1 fruit fly cellular context compared by ENCODE assay signal in the genomic region with DNA sequence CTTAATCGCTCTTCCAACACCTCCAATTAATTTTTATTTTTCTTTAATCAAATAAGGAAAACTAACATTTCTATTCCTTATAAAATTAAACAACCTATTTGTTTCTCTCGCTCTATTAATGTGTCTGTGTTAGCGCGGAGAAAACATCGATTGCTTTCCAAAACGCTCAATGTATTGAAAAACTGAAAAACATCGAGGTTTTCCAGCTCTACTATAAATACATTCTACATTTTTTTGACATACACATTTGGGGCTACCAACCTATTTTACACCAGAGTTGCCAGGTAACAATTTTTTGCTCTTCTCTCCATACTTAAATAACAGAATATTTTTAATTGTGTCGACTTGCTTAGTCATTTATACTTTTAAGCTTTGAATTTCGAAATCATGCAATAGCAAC.
TF ChIP-seq lines count a peak whose summit lies in the region.

No protein-coding gene starts in this region.

TF ChIP-seq in whole organism, embryonic, 481 proteins besides CTCF, POLR2A, EP300 and RAD21 (continued from another document):
- TF ChIP-seq YL-1 (GFP tag; optimal IDR thresholded peaks at IDR 0.05; lab: Kevin White, UChicago), result peak; percentile 56
- TF ChIP-seq CG1233 (GFP tag; optimal IDR thresholded peaks at IDR 0.05; lab: Kevin White, UChicago), result no peak
- TF ChIP-seq CG1024 (GFP tag; IDR thresholded peaks at IDR 0.05; lab: Robert Waterston, UW), result no peak
- peak; percentile 12 for TF ChIP-seq CG1529 (GFP tag; optimal IDR thresholded peaks at IDR 0.05; lab: Kevin White, UChicago)
- TF ChIP-seq tup (GFP tag; optimal IDR thresholded peaks at IDR 0.05; lab: Kevin White, UChicago), result no peak
- TF ChIP-seq Usf (GFP tag; optimal IDR thresholded peaks at IDR 0.05; lab: Kevin White, UChicago), result no peak
- no peak for TF ChIP-seq Rx (GFP tag; IDR thresholded peaks at IDR 0.05; lab: Robert Waterston, UW)
- no peak for TF ChIP-seq NC2α (GFP tag; optimal IDR thresholded peaks at IDR 0.05; lab: Kevin White, UChicago)
- no peak for TF ChIP-seq CG12769 (tag; optimal IDR thresholded peaks at IDR 0.05; lab: Kevin White, UChicago)
- TF ChIP-seq CG10654 (GFP tag; optimal IDR thresholded peaks at IDR 0.05; lab: Kevin White, UChicago), result no peak
- no peak for TF ChIP-seq CG9215 (GFP tag; IDR thresholded peaks at IDR 0.05; lab: Robert Waterston, UW)
- peak; percentile 70; the same call in 2 of the 3 replicates for TF ChIP-seq hb (GFP tag; IDR thresholded peaks at IDR 0.05; lab: Robert Waterston, UW; ENCODE audit: partially characterized antibody)
- peak; percentile 65 for TF ChIP-seq CG11504 (tag; optimal IDR thresholded peaks at IDR 0.05; lab: Kevin White, UChicago)
- no peak for TF ChIP-seq chinmo (GFP tag; IDR thresholded peaks at IDR 0.05; lab: Robert Waterston, UW; ENCODE audit: partially characterized antibody)
- TF ChIP-seq CG14710 (tag; optimal IDR thresholded peaks at IDR 0.05; lab: Kevin White, UChicago), result peak; percentile 71
- peak; percentile 44 for TF ChIP-seq sna (GFP tag; IDR thresholded peaks at IDR 0.05; lab: Robert Waterston, UW; ENCODE audit: partially characterized antibody)
- no peak for TF ChIP-seq ac (GFP tag; optimal IDR thresholded peaks at IDR 0.05; lab: Kevin White, UChicago)
- no peak for TF ChIP-seq gro (GFP tag; optimal IDR thresholded peaks at IDR 0.05; lab: Kevin White, UChicago)
- TF ChIP-seq CG32767 (GFP tag; IDR thresholded peaks at IDR 0.05; lab: Robert Waterston, UW), result no peak
- TF ChIP-seq insv (GFP tag; optimal IDR thresholded peaks at IDR 0.05; lab: Kevin White, UChicago), result peak in 1 of 2 experiments; percentile 31
- peak; percentile 20; the same call in 1 of the 3 replicates for TF ChIP-seq CG34422 (GFP tag; IDR thresholded peaks at IDR 0.05; lab: Robert Waterston, UW)
- peak; percentile 42; the same call in 1 of the 2 replicates for TF ChIP-seq CG6272 (GFP tag; IDR thresholded peaks at IDR 0.05; lab: Robert Waterston, UW)
- TF ChIP-seq Dad (GFP tag; optimal IDR thresholded peaks at IDR 0.05; lab: Kevin White, UChicago), result peak; percentile 7
- TF ChIP-seq HLH4C (GFP tag; IDR thresholded peaks at IDR 0.05; lab: Robert Waterston, UW; ENCODE audit: partially characterized antibody), result peak; percentile 56; the same call in 2 of the 3 replicates
- TF ChIP-seq CG3407 (GFP tag; optimal IDR thresholded peaks at IDR 0.05; lab: Kevin White, UChicago), result no peak
- no peak for TF ChIP-seq Hmx (GFP tag; optimal IDR thresholded peaks at IDR 0.05; lab: Kevin White, UChicago)
- peak; percentile 70 for TF ChIP-seq CG10267 (tag; optimal IDR thresholded peaks at IDR 0.05; lab: Kevin White, UChicago)
- TF ChIP-seq wdn (GFP tag; IDR thresholded peaks at IDR 0.05; lab: Robert Waterston, UW), result no peak
- no peak for TF ChIP-seq CG7987 (GFP tag; optimal IDR thresholded peaks at IDR 0.05; lab: Kevin White, UChicago)
- no peak for TF ChIP-seq pb (GFP tag; optimal IDR thresholded peaks at IDR 0.05; lab: Kevin White, UChicago)
- TF ChIP-seq E2f2 (GFP tag; IDR thresholded peaks at IDR 0.05; lab: Robert Waterston, UW), result peak; percentile 53
- TF ChIP-seq sob (GFP tag; IDR thresholded peaks at IDR 0.05; lab: Robert Waterston, UW), result no peak
- TF ChIP-seq jumu (GFP tag; optimal IDR thresholded peaks at IDR 0.05; lab: Kevin White, UChicago), result peak; percentile 10
- TF ChIP-seq stwl (tag; optimal IDR thresholded peaks at IDR 0.05; lab: Kevin White, UChicago), result peak; percentile 99
- peak; percentile 59 for TF ChIP-seq vnd (GFP tag; IDR thresholded peaks at IDR 0.05; lab: Robert Waterston, UW; ENCODE audit: partially characterized antibody)
- TF ChIP-seq CG7271 (tag; optimal IDR thresholded peaks at IDR 0.05; lab: Kevin White, UChicago), result no peak
- no peak for TF ChIP-seq CG11560 (tag; IDR thresholded peaks at IDR 0.05; lab: Robert Waterston, UW)
- TF ChIP-seq CG13296 (GFP tag; optimal IDR thresholded peaks at IDR 0.05; lab: Kevin White, UChicago), result peak; percentile 21
- TF ChIP-seq Dref (GFP tag; IDR thresholded peaks at IDR 0.05; lab: Robert Waterston, UW), result peak; percentile 61
- TF ChIP-seq z (GFP tag; IDR thresholded peaks at IDR 0.05; lab: Robert Waterston, UW), result no peak
- TF ChIP-seq D19B (GFP tag; optimal IDR thresholded peaks at IDR 0.05; lab: Kevin White, UChicago), result no peak
- no peak for TF ChIP-seq otp (GFP tag; IDR thresholded peaks at IDR 0.05; lab: Robert Waterston, UW)
- TF ChIP-seq ase (GFP tag; IDR thresholded peaks at IDR 0.05; lab: Robert Waterston, UW), result no peak
- no peak for TF ChIP-seq disco-r (GFP tag; optimal IDR thresholded peaks at IDR 0.05; lab: Kevin White, UChicago)
- peak; percentile 70 for TF ChIP-seq CG14860 (GFP tag; IDR thresholded peaks at IDR 0.05; lab: Robert Waterston, UW; ENCODE audit: partially characterized antibody)
- TF ChIP-seq run (tag; optimal IDR thresholded peaks at IDR 0.05; lab: Kevin White, UChicago), result no peak
- TF ChIP-seq Gug (GFP tag; IDR thresholded peaks at IDR 0.05; lab: Robert Waterston, UW), result no peak
- TF ChIP-seq chn (GFP tag; optimal IDR thresholded peaks at IDR 0.05; lab: Kevin White, UChicago), result no peak
- no peak for TF ChIP-seq croc (GFP tag; conservative IDR thresholded peaks at IDR 0.05; lab: Robert Waterston, UW)
- no peak for TF ChIP-seq Atf6 (GFP tag; IDR thresholded peaks at IDR 0.05; lab: Robert Waterston, UW)
- no peak for TF ChIP-seq fd96Cb (tag; optimal IDR thresholded peaks at IDR 0.05; lab: Kevin White, UChicago)
- peak; percentile 20 for TF ChIP-seq Camta (GFP tag; optimal IDR thresholded peaks at IDR 0.05; lab: Kevin White, UChicago)
- no peak for TF ChIP-seq Doc2 (GFP tag; IDR thresholded peaks at IDR 0.05; lab: Robert Waterston, UW)
- peak; percentile 57 for TF ChIP-seq CG30403 (GFP tag; optimal IDR thresholded peaks at IDR 0.05; lab: Kevin White, UChicago)
- TF ChIP-seq fd3F (GFP tag; optimal IDR thresholded peaks at IDR 0.05; lab: Kevin White, UChicago), result no peak
- TF ChIP-seq CG10462 (GFP tag; optimal IDR thresholded peaks at IDR 0.05; lab: Kevin White, UChicago), result peak; percentile 23
- TF ChIP-seq ind (GFP tag; optimal IDR thresholded peaks at IDR 0.05; lab: Kevin White, UChicago), result no peak
- TF ChIP-seq pfk (GFP tag; optimal IDR thresholded peaks at IDR 0.05; lab: Kevin White, UChicago), result no peak
- TF ChIP-seq Lhr (GFP tag; optimal IDR thresholded peaks at IDR 0.05; lab: Kevin White, UChicago), result peak; percentile 81
- peak; percentile 2 for TF ChIP-seq twi (tag; optimal IDR thresholded peaks at IDR 0.05; lab: Kevin White, UChicago)
- TF ChIP-seq ash1 (GFP tag; optimal IDR thresholded peaks at IDR 0.05; lab: Kevin White, UChicago), result peak; percentile 17
- TF ChIP-seq Stat92E (GFP tag; optimal IDR thresholded peaks at IDR 0.05; lab: Kevin White, UChicago), result no peak
- TF ChIP-seq CG15514 (GFP tag; optimal IDR thresholded peaks at IDR 0.05; lab: Kevin White, UChicago), result peak; percentile 52
- no peak for TF ChIP-seq CG18619 (GFP tag; optimal IDR thresholded peaks at IDR 0.05; lab: Kevin White, UChicago)
- TF ChIP-seq sim (GFP tag; IDR thresholded peaks at IDR 0.05; lab: Robert Waterston, UW), result no peak
- TF ChIP-seq klu (GFP tag; IDR thresholded peaks at IDR 0.05; lab: Robert Waterston, UW), result no peak
- peak; percentile 37 for TF ChIP-seq CG2712 (tag; optimal IDR thresholded peaks at IDR 0.05; lab: Kevin White, UChicago)
- no peak for TF ChIP-seq bowl (GFP tag; IDR thresholded peaks at IDR 0.05; lab: Robert Waterston, UW)
- peak; percentile 70; the same call in 2 of the 3 replicates for TF ChIP-seq knrl (GFP tag; IDR thresholded peaks at IDR 0.05; lab: Robert Waterston, UW; ENCODE audit: partially characterized antibody)
- no peak for TF ChIP-seq ftz-f1 (GFP tag; optimal IDR thresholded peaks at IDR 0.05; lab: Kevin White, UChicago)
- TF ChIP-seq Dek (tag; optimal IDR thresholded peaks at IDR 0.05; lab: Kevin White, UChicago), result peak; percentile 45
- TF ChIP-seq sima (GFP tag; optimal IDR thresholded peaks at IDR 0.05; lab: Kevin White, UChicago), result no peak
- TF ChIP-seq TFAM (GFP tag; optimal IDR thresholded peaks at IDR 0.05; lab: Kevin White, UChicago), result no peak
- TF ChIP-seq exex (tag; optimal IDR thresholded peaks at IDR 0.05; lab: Kevin White, UChicago), result no peak
- peak; percentile 73; the same call in 1 of the 3 replicates for TF ChIP-seq CG2199 (GFP tag; IDR thresholded peaks at IDR 0.05; lab: Robert Waterston, UW)
- TF ChIP-seq sens-2 (GFP tag; IDR thresholded peaks at IDR 0.05; lab: Robert Waterston, UW), result no peak
- TF ChIP-seq pho (GFP tag; optimal IDR thresholded peaks at IDR 0.05; lab: Kevin White, UChicago), result no peak
- TF ChIP-seq CG7786 (GFP tag; optimal IDR thresholded peaks at IDR 0.05; lab: Kevin White, UChicago), result no peak
- TF ChIP-seq CG2120 (GFP tag; optimal IDR thresholded peaks at IDR 0.05; lab: Kevin White, UChicago), result peak; percentile 58
- TF ChIP-seq Trl (optimal IDR thresholded peaks at IDR 0.05; lab: Kevin White, UChicago), result no peak
- TF ChIP-seq Trl (GFP tag; optimal IDR thresholded peaks at IDR 0.05; lab: Kevin White, UChicago), result peak; percentile 52
- no peak for TF ChIP-seq D (optimal IDR thresholded peaks at IDR 0.05; lab: Kevin White, UChicago)
- TF ChIP-seq D (GFP tag; optimal IDR thresholded peaks at IDR 0.05; lab: Kevin White, UChicago), result no peak
- TF ChIP-seq CG11696 (GFP tag; IDR thresholded peaks at IDR 0.05; lab: Robert Waterston, UW), result no peak
- peak; percentile 81 for TF ChIP-seq amos (GFP tag; IDR thresholded peaks at IDR 0.05; lab: Robert Waterston, UW; ENCODE audit: partially characterized antibody)
- TF ChIP-seq Adf1 (GFP tag; IDR thresholded peaks at IDR 0.05; lab: Robert Waterston, UW), result no peak
- TF ChIP-seq so (GFP tag; IDR thresholded peaks at IDR 0.05; lab: Robert Waterston, UW), result no peak
- peak; percentile 70 for TF ChIP-seq CG1603 (tag; optimal IDR thresholded peaks at IDR 0.05; lab: Kevin White, UChicago)
- no peak for TF ChIP-seq dan (GFP tag; IDR thresholded peaks at IDR 0.05; lab: Robert Waterston, UW)
- TF ChIP-seq dimm (GFP tag; IDR thresholded peaks at IDR 0.05; lab: Robert Waterston, UW), result no peak
- no peak for TF ChIP-seq CG17359 (tag; optimal IDR thresholded peaks at IDR 0.05; lab: Kevin White, UChicago)
- peak; percentile 97 for TF ChIP-seq trem (tag; optimal IDR thresholded peaks at IDR 0.05; lab: Kevin White, UChicago)
- no peak for TF ChIP-seq h (optimal IDR thresholded peaks at IDR 0.05; lab: Kevin White, UChicago)
- TF ChIP-seq Opbp (GFP tag; IDR thresholded peaks at IDR 0.05; lab: Robert Waterston, UW; ENCODE audit: partially characterized antibody), result peak; percentile 86
- peak; percentile 1 for TF ChIP-seq her (GFP tag; optimal IDR thresholded peaks at IDR 0.05; lab: Kevin White, UChicago)
- peak; percentile 3 to 36 for TF ChIP-seq dpn (GFP tag; optimal IDR thresholded peaks at IDR 0.05; lab: Kevin White, UChicago)
- no peak for TF ChIP-seq lbe (GFP tag; optimal IDR thresholded peaks at IDR 0.05; lab: Kevin White, UChicago)
- TF ChIP-seq CG17912 (GFP tag; optimal IDR thresholded peaks at IDR 0.05; lab: Kevin White, UChicago), result peak; percentile 15
- no peak for TF ChIP-seq GATAe (GFP tag; conservative IDR thresholded peaks at IDR 0.05; lab: Robert Waterston, UW)
- TF ChIP-seq slp2 (GFP tag; optimal IDR thresholded peaks at IDR 0.05; lab: Kevin White, UChicago), result peak; percentile 33
- no peak for TF ChIP-seq fd64A (GFP tag; optimal IDR thresholded peaks at IDR 0.05; lab: Kevin White, UChicago)
- no peak for TF ChIP-seq Sox100B (GFP tag; optimal IDR thresholded peaks at IDR 0.05; lab: Kevin White, UChicago)
- TF ChIP-seq abd-A (tag; optimal IDR thresholded peaks at IDR 0.05; lab: Kevin White, UChicago), result no peak
- no peak for TF ChIP-seq Gsc (GFP tag; IDR thresholded peaks at IDR 0.05; lab: Robert Waterston, UW)
- no peak for TF ChIP-seq tap (tag; optimal IDR thresholded peaks at IDR 0.05; lab: Kevin White, UChicago)
- peak; percentile 10 for TF ChIP-seq NfI (GFP tag; optimal IDR thresholded peaks at IDR 0.05; lab: Kevin White, UChicago)
- TF ChIP-seq jigr1 (GFP tag; IDR thresholded peaks at IDR 0.05; lab: Robert Waterston, UW), result no peak
- TF ChIP-seq HLH54F (GFP tag; optimal IDR thresholded peaks at IDR 0.05; lab: Kevin White, UChicago), result peak; percentile 24
- no peak for TF ChIP-seq sr (GFP tag; IDR thresholded peaks at IDR 0.05; lab: Robert Waterston, UW)
- peak; percentile 66 for TF ChIP-seq CG34224 (GFP tag; IDR thresholded peaks at IDR 0.05; lab: Robert Waterston, UW; ENCODE audit: partially characterized antibody)
- peak; percentile 23; the same call in 1 of the 2 replicates for TF ChIP-seq CG9932 (GFP tag; IDR thresholded peaks at IDR 0.05; lab: Robert Waterston, UW)
- TF ChIP-seq zf30C (GFP tag; optimal IDR thresholded peaks at IDR 0.05; lab: Kevin White, UChicago), result peak; percentile 44
- no peak for TF ChIP-seq Hand (GFP tag; optimal IDR thresholded peaks at IDR 0.05; lab: Kevin White, UChicago)
- no peak for TF ChIP-seq lola (GFP tag; optimal IDR thresholded peaks at IDR 0.05; lab: Kevin White, UChicago)
- TF ChIP-seq CG8281 (tag; optimal IDR thresholded peaks at IDR 0.05; lab: Kevin White, UChicago), result peak; percentile 96
- no peak for TF ChIP-seq ro (GFP tag; IDR thresholded peaks at IDR 0.05; lab: Robert Waterston, UW)
- TF ChIP-seq sqz (GFP tag; optimal IDR thresholded peaks at IDR 0.05; lab: Kevin White, UChicago), result no peak
- TF ChIP-seq cg (GFP tag; optimal IDR thresholded peaks at IDR 0.05; lab: Kevin White, UChicago), result peak; percentile 5
- TF ChIP-seq Aef1 (GFP tag; IDR thresholded peaks at IDR 0.05; lab: Robert Waterston, UW), result no peak
- TF ChIP-seq hkb (optimal IDR thresholded peaks at IDR 0.05; lab: Kevin White, UChicago), result no peak
- TF ChIP-seq hkb (GFP tag; IDR thresholded peaks at IDR 0.05; lab: Robert Waterston, UW), result no peak
- TF ChIP-seq salm (tag; optimal IDR thresholded peaks at IDR 0.05; lab: Kevin White, UChicago), result no peak
- no peak for TF ChIP-seq bcd (GFP tag; optimal IDR thresholded peaks at IDR 0.05; lab: Kevin White, UChicago)
